Worm (Caenorhabditis elegans) whole organism, L2 larva: ENCODE data around the gene cdgs-1.

Experiments
- aly-2 ChIP-seq: fragments of 150-350 bp; optimal IDR thresholded peaks from 2 replicates; lab custom pipeline; 2014; ENCODE audit warnings: missing biosample characterization, missing genetic modification characterization
- egl-27 ChIP-seq: sonication (generic microtip); optimal IDR thresholded peaks from 3 replicates; lab custom pipeline; 2017; ENCODE audit warnings: missing biosample characterization, missing genetic modification reagents, missing genetic modification characterization
- mab-5 ChIP-seq: fragments of 150-350 bp; optimal IDR thresholded peaks from 2 replicates; lab custom pipeline; 2014; ENCODE audit warnings: missing biosample characterization, missing genetic modification characterization
- nhr-237 ChIP-seq: fragments of 150-350 bp; optimal IDR thresholded peaks from 2 replicates; lab custom pipeline; 2014; ENCODE audit warnings: missing biosample characterization, missing genetic modification characterization
- snpc-4 ChIP-seq: fragments of 150-350 bp; optimal IDR thresholded peaks from 2 replicates; lab custom pipeline; 2014; ENCODE audit warnings: missing biosample characterization, missing genetic modification characterization

- TF ChIP-seq egl-27 (tag; lab: Kevin White, UChicago) (no peak), aly-2 (no peak), mab-5 (no peak), snpc-4 (tag; lab: Kevin White, UChicago) (no peak), nhr-237 (no peak)
These were observed 19.0 kb downstream of the cdgs-1 start, which contains the start of gene sgo-1 for ce11 chrIV:7796432-7797113.
